Fruit fly (Drosophila melanogaster) whole organism, wandering third instar larva: ENCODE results near the gene CG32085.

ENCODE experiments used
- CrebA ChIP-seq: fragments of 200-800 bp; sonication (Bioruptor generic); optimal IDR thresholded peaks from 2 replicates; lab custom pipeline; 2016; ENCODE audit warnings: missing biosample characterization, mild to moderate bottlenecking, missing genetic modification characterization, borderline replicate concordance
- Rel ChIP-seq, 2 experiments: fragments of 200-800 bp; sonication (Bioruptor generic) in 1 of 2; optimal IDR thresholded peaks; 2 replicates in 1 of 2; 3 replicates in 1 of 2; lab custom pipeline; 2016 to 2019; ENCODE audit warnings: mild to moderate bottlenecking in 2 of 2, missing biosample characterization in 2 of 2, missing genetic modification characterization in 2 of 2, moderate library complexity in 1 of 2
- dl ChIP-seq, 2 experiments: fragments of 175-275, 200-275 bp in 1 of 2; fragments of 200-275 bp in 1 of 2; sonication (Bioruptor generic); optimal IDR thresholded peaks; lab custom pipeline; 2018; ENCODE audit warnings: mild to moderate bottlenecking in 2 of 2, missing biosample characterization in 2 of 2, missing genetic modification characterization in 2 of 2, moderate library complexity in 2 of 2; ENCODE audit not compliant: partially characterized antibody in 2 of 2, insufficient read depth in 1 of 2
- lola ChIP-seq: fragments of >200 bp; optimal IDR thresholded peaks from 2 replicates; lab custom pipeline; 2017; ENCODE audit warnings: missing biosample characterization, missing genetic modification characterization
- pan ChIP-seq: fragments of >200 bp; optimal IDR thresholded peaks from 2 replicates; lab custom pipeline; 2017
- psq ChIP-seq: fragments of 200-800 bp; sonication (Bioruptor generic); optimal IDR thresholded peaks from 3 replicates; lab custom pipeline; 2017; ENCODE audit warnings: missing biosample characterization, mild to moderate bottlenecking, missing genetic modification characterization, moderate library complexity
- rgr ChIP-seq: fragments of 200-800 bp; sonication (Bioruptor generic); optimal IDR thresholded peaks from 3 replicates; lab custom pipeline; 2016; ENCODE audit warnings: missing biosample characterization, mild to moderate bottlenecking, missing genetic modification characterization
- sage ChIP-seq: fragments of 200-800 bp; sonication (Bioruptor generic); optimal IDR thresholded peaks from 2 replicates; lab custom pipeline; 2016; ENCODE audit warnings: missing biosample characterization, mild to moderate bottlenecking, missing genetic modification characterization
- woc ChIP-seq: sonication (Bioruptor generic); optimal IDR thresholded peaks from 2 replicates; lab custom pipeline; 2016; ENCODE audit warnings: missing biosample characterization, mild to moderate bottlenecking, missing genetic modification characterization

dm6 chr3L:11721498-11721946 is 41.4 kb upstream of the CG32085 start:
- TF ChIP-seq psq (GFP tag; lab: Kevin White, UChicago), result peak; percentile 5
- no peak for TF ChIP-seq dl (GFP tag; optimal IDR thresholded peaks at IDR 0.05; lab: Kevin White, UChicago; ENCODE audit: insufficient read depth in 1 of 2, partially characterized antibody in 2 of 2)
- TF ChIP-seq lola, result no peak
- peak; percentile 39 for TF ChIP-seq rgr (GFP tag; lab: Kevin White, UChicago)
- no peak for TF ChIP-seq Rel (GFP tag; optimal IDR thresholded peaks at IDR 0.05; lab: Kevin White, UChicago)
- no peak for TF ChIP-seq Rel (tag; optimal IDR thresholded peaks at IDR 0.05; lab: Kevin White, UChicago)
- TF ChIP-seq woc (GFP tag; lab: Kevin White, UChicago), result no peak
- no peak for TF ChIP-seq sage
- no peak for TF ChIP-seq pan
- TF ChIP-seq CrebA (GFP tag; lab: Kevin White, UChicago), result no peak
